Worm (Caenorhabditis elegans) whole organism, L1 larva: ENCODE measurements around the gene grwd-1.
A peak's percentile ranks its signal among the peaks of the same experiment; 100 is the strongest.

ENCODE experiments used
- C04F5.9 ChIP-seq: sonication (generic microtip); optimal IDR thresholded peaks from 2 replicates; lab custom pipeline; 2016; ENCODE audit warnings: missing genetic modification characterization, missing compliant biosample characterization
- F16B12.6 ChIP-seq: fragments of 150-350 bp; optimal IDR thresholded peaks from 2 replicates; lab custom pipeline; 2014; ENCODE audit warnings: missing biosample characterization, missing genetic modification characterization
- aha-1 ChIP-seq: fragments of 150-350 bp; optimal IDR thresholded peaks from 2 replicates; lab custom pipeline; 2014; ENCODE audit warnings: missing biosample characterization, missing genetic modification characterization
- blmp-1 ChIP-seq: fragments of 150-350 bp; optimal IDR thresholded peaks from 2 replicates; lab custom pipeline; 2014; ENCODE audit warnings: missing biosample characterization, missing genetic modification characterization
- ceh-90 ChIP-seq: sonication (generic microtip); optimal IDR thresholded peaks from 2 replicates; lab custom pipeline; 2016; ENCODE audit warnings: missing genetic modification characterization, missing compliant biosample characterization
- efl-1 ChIP-seq, 4 experiments: fragments of 150-350 bp; optimal IDR thresholded peaks in 3 of 4; peaks in 1 of 4; 1 replicate in 1 of 4; 2 replicates in 3 of 4; lab custom pipeline; 2014; ENCODE audit warnings: missing biosample characterization in 2 of 4, missing genetic modification characterization in 2 of 4, missing genetic modification reagents in 2 of 4
- efl-3 ChIP-seq: fragments of 200-800 bp; sonication (Bioruptor generic); optimal IDR thresholded peaks from 2 replicates; lab custom pipeline; 2018; ENCODE audit warnings: mild to moderate bottlenecking, missing genetic modification characterization, missing compliant biosample characterization
- elt-2 ChIP-seq: sonication (generic microtip); optimal IDR thresholded peaks from 2 replicates; lab custom pipeline; 2016; ENCODE audit warnings: missing genetic modification characterization, mild to moderate bottlenecking, inconsistent platforms, missing compliant biosample characterization, missing genetic modification reagents
- elt-3 ChIP-seq, 6 experiments: fragments of 150-350 bp in 1 of 6; sonication (generic microtip); optimal IDR thresholded peaks; 2 replicates each; lab custom pipeline; 2017 to 2018; ENCODE audit warnings: missing biosample characterization in 6 of 6, missing genetic modification characterization in 6 of 6, inconsistent platforms in 1 of 6
- fkh-4 ChIP-seq: sonication (generic microtip); optimal IDR thresholded peaks from 2 replicates; lab custom pipeline; 2016; ENCODE audit warnings: missing compliant biosample characterization, missing genetic modification characterization, borderline replicate concordance
- fos-1 ChIP-seq: fragments of 150-350 bp; optimal IDR thresholded peaks from 2 replicates; lab custom pipeline; 2014; ENCODE audit warnings: missing biosample characterization, missing genetic modification characterization
- hlh-17 ChIP-seq: fragments of 200-800 bp; sonication (Bioruptor generic); optimal IDR thresholded peaks from 2 replicates; lab custom pipeline; 2018; ENCODE audit warnings: missing genetic modification characterization, mild to moderate bottlenecking, missing compliant biosample characterization, moderate library complexity, borderline replicate concordance
- hlh-4 ChIP-seq: sonication (generic microtip); optimal IDR thresholded peaks from 2 replicates; lab custom pipeline; 2016; ENCODE audit warnings: mild to moderate bottlenecking, missing genetic modification characterization, missing compliant biosample characterization
- lin-13 ChIP-seq: fragments of 150-350 bp; optimal IDR thresholded peaks from 2 replicates; lab custom pipeline; 2014; ENCODE audit warnings: missing biosample characterization, missing genetic modification reagents, missing genetic modification characterization
- lin-14 ChIP-seq: fragments of 200-800 bp; sonication (Bioruptor generic); optimal IDR thresholded peaks from 2 replicates; lab custom pipeline; 2018; ENCODE audit warnings: mild to moderate bottlenecking, missing genetic modification characterization, moderate library complexity, missing compliant biosample characterization
- lin-15B ChIP-seq: fragments of 150-350 bp; sonication (generic microtip); optimal IDR thresholded peaks from 3 replicates; lab custom pipeline; 2014; ENCODE audit warnings: missing biosample characterization, missing genetic modification characterization
- lin-35 ChIP-seq, 2 experiments: fragments of 150-350 bp; optimal IDR thresholded peaks; 2 replicates each; lab custom pipeline; 2014; ENCODE audit warnings: missing biosample characterization in 2 of 2, missing genetic modification characterization in 2 of 2, missing genetic modification reagents in 2 of 2
- lir-3 ChIP-seq: sonication (generic microtip); optimal IDR thresholded peaks from 2 replicates; lab custom pipeline; 2016; ENCODE audit warnings: mild to moderate bottlenecking, missing genetic modification characterization, moderate library complexity, missing compliant biosample characterization; ENCODE audit not compliant: poor library complexity
- mab-9 ChIP-seq: fragments of 200-800 bp; sonication (Bioruptor generic); IDR thresholded peaks from 2 replicates; pipeline ENCODE4 v1.3.6; 2022; ENCODE audit warnings: missing genetic modification reagents, missing genetic modification characterization, missing compliant biosample characterization
- mdl-1 ChIP-seq, 2 experiments: fragments of 150-350 bp; optimal IDR thresholded peaks; 2 replicates each; lab custom pipeline; 2014 to 2017; ENCODE audit warnings: missing biosample characterization in 2 of 2, missing genetic modification characterization in 2 of 2, inconsistent platforms in 1 of 2
- nhr-11 ChIP-seq: fragments of 150-350 bp; optimal IDR thresholded peaks from 2 replicates; lab custom pipeline; 2014; ENCODE audit warnings: missing biosample characterization, missing genetic modification characterization
- nhr-20 ChIP-seq: sonication (generic microtip); optimal IDR thresholded peaks from 2 replicates; lab custom pipeline; 2016; ENCODE audit warnings: mild to moderate bottlenecking, missing genetic modification characterization, missing compliant biosample characterization
- nhr-47 ChIP-seq: sonication (generic microtip); optimal IDR thresholded peaks from 2 replicates; lab custom pipeline; 2016; ENCODE audit warnings: mild to moderate bottlenecking, missing genetic modification characterization, moderate library complexity, missing compliant biosample characterization
- nhr-71 ChIP-seq: sonication (generic microtip); optimal IDR thresholded peaks from 2 replicates; lab custom pipeline; 2016; ENCODE audit warnings: mild to moderate bottlenecking, missing genetic modification characterization, moderate library complexity, missing compliant biosample characterization
- nhr-77 ChIP-seq: fragments of 150-350 bp; optimal IDR thresholded peaks from 2 replicates; lab custom pipeline; 2014; ENCODE audit warnings: missing biosample characterization, missing genetic modification characterization
- nhr-85 ChIP-seq: sonication (generic microtip); peaks from one replicate; lab custom pipeline; 2016; ENCODE audit warnings: missing genetic modification characterization, inconsistent platforms, missing compliant biosample characterization
- nhr-90 ChIP-seq: sonication (generic microtip); optimal IDR thresholded peaks from 2 replicates; lab custom pipeline; 2016; ENCODE audit warnings: mild to moderate bottlenecking, missing genetic modification characterization, missing compliant biosample characterization; ENCODE audit not compliant: poor library complexity
- rnt-1 ChIP-seq: sonication (generic microtip); optimal IDR thresholded peaks from 2 replicates; lab custom pipeline; 2016; ENCODE audit warnings: mild to moderate bottlenecking, missing genetic modification characterization, moderate library complexity, missing compliant biosample characterization
- snu-23 ChIP-seq: sonication (generic microtip); optimal IDR thresholded peaks from 2 replicates; lab custom pipeline; 2016; ENCODE audit warnings: missing genetic modification characterization, missing compliant biosample characterization
- sup-37 ChIP-seq: fragments of 200-800 bp; sonication (Bioruptor generic); optimal IDR thresholded peaks from 2 replicates; lab custom pipeline; 2018; ENCODE audit warnings: mild to moderate bottlenecking, missing genetic modification characterization, missing compliant biosample characterization
- swsn-7 ChIP-seq: sonication (generic microtip); optimal IDR thresholded peaks from 2 replicates; lab custom pipeline; 2016; ENCODE audit warnings: missing genetic modification characterization, missing compliant biosample characterization
- tbx-2 ChIP-seq: sonication (generic microtip); optimal IDR thresholded peaks from 2 replicates; lab custom pipeline; 2016; ENCODE audit warnings: missing genetic modification characterization, missing compliant biosample characterization
- unc-130 ChIP-seq: fragments of 150-350 bp; optimal IDR thresholded peaks from 2 replicates; lab custom pipeline; 2017; ENCODE audit warnings: missing biosample characterization, missing genetic modification characterization, inconsistent platforms
- unc-30 ChIP-seq: sonication (generic microtip); optimal IDR thresholded peaks from 2 replicates; lab custom pipeline; 2017; ENCODE audit warnings: missing biosample characterization, missing genetic modification characterization
- unc-98 ChIP-seq: fragments of 200-800 bp; sonication (Bioruptor generic); IDR thresholded peaks from 2 replicates; pipeline ENCODE4 v1.3.6; 2022; ENCODE audit warnings: missing genetic modification characterization, missing compliant biosample characterization
- vab-15 ChIP-seq: sonication (generic microtip); optimal IDR thresholded peaks from 2 replicates; lab custom pipeline; 2017; ENCODE audit warnings: missing genotype, mild to moderate bottlenecking, missing genetic modification characterization, missing compliant biosample characterization
- zag-1 ChIP-seq: fragments of 150-350 bp; optimal IDR thresholded peaks from 2 replicates; lab custom pipeline; 2014; ENCODE audit warnings: missing biosample characterization, missing genetic modification characterization

The grwd-1 gene

DNA sequence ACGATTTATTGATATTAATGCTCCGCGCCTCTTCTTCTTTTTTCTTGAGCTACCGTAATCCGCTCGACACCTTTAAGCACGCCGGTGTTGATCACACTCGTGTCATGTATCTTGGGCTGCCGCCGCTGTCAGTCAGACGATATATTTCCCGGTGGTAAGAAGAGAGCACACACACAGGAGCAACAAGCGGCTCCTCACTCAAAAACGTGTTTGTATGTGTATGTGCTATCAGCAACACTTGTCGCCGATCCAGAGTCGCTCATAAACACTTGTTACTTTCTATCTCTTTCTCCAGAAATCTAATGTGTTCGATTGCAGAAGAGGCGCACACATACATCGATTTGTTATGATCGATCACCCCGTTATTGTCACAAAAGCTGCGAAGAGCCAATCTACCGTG is 12.7 kb upstream of the grwd-1 start (continued):
- TF ChIP-seq rnt-1 (tag; lab: Kevin White, UChicago), result peak; percentile 41
- TF ChIP-seq nhr-20 (tag; lab: Kevin White, UChicago), result no peak
- no peak for TF ChIP-seq efl-1 (optimal IDR thresholded peaks at IDR 0.05; lab: Kevin White, UChicago)
- TF ChIP-seq efl-1 (GFP tag; optimal IDR thresholded peaks at IDR 0.05 in 1 of 2; lab: Kevin White, UChicago), result peak in 1 of 2 experiments; percentile 74
- TF ChIP-seq ceh-90 (tag; lab: Kevin White, UChicago), result no peak
- TF ChIP-seq C04F5.9 (tag; lab: Kevin White, UChicago), result no peak
- TF ChIP-seq sup-37 (GFP tag; lab: Kevin White, UChicago), result no peak
- no peak for TF ChIP-seq zag-1 (tag; lab: Kevin White, UChicago)
- peak; percentile 5 for TF ChIP-seq snu-23 (GFP tag; lab: Kevin White, UChicago)

DNA sequence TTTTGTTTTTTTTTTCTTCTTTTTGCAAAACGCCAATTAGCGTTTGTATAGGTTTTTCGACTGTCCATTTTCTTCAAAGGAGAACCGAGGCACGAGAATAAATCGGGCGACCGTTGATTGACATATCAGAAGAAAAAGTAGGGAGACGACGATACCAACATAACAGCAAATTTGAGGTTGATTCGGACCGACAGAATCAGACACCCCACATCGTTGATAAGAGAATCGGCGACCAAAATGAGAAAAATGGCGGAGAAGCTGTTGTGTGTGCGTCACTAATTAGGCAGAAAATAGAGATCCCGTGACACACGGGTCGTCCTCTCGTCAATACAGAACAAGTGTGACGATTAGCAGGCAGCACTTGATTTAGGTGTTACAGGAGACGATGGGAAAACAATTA is 11.3 kb upstream of the grwd-1 start:
- TF ChIP-seq nhr-47 (tag; lab: Kevin White, UChicago), result no peak
- TF ChIP-seq nhr-20 (tag; lab: Kevin White, UChicago), result peak; percentile 53
- peak; percentile 85 for TF ChIP-seq nhr-85
- no peak for TF ChIP-seq unc-30
- peak; percentile 11 for TF ChIP-seq nhr-90 (tag; lab: Kevin White, UChicago)
- TF ChIP-seq unc-130, result peak; percentile 63
- peak in 1 of 2 experiments; percentile 26 for TF ChIP-seq mdl-1 (tag; optimal IDR thresholded peaks at IDR 0.05; lab: Kevin White, UChicago)
- TF ChIP-seq efl-1 (optimal IDR thresholded peaks at IDR 0.05; lab: Kevin White, UChicago), result no peak
- TF ChIP-seq efl-1 (GFP tag; optimal IDR thresholded peaks at IDR 0.05 in 1 of 2; lab: Kevin White, UChicago), result peak in 1 of 2 experiments; percentile 53
- TF ChIP-seq lin-35 (GFP tag; optimal IDR thresholded peaks at IDR 0.05; lab: Kevin White, UChicago), result peak in 1 of 2 experiments; percentile 30
- TF ChIP-seq blmp-1 (tag; lab: Kevin White, UChicago), result peak; percentile 17
- no peak for TF ChIP-seq vab-15 (tag; lab: Kevin White, UChicago)
- peak; percentile 97 for TF ChIP-seq tbx-2 (tag; lab: Kevin White, UChicago)
- no peak for TF ChIP-seq lir-3 (tag; lab: Kevin White, UChicago)
- TF ChIP-seq nhr-71 (tag; lab: Kevin White, UChicago), result peak; percentile 47
- TF ChIP-seq elt-3 (tag; optimal IDR thresholded peaks at IDR 0.05; lab: Kevin White, UChicago), result peak in 1 of 6 experiments; percentile 28
- TF ChIP-seq snu-23 (GFP tag; lab: Kevin White, UChicago), result peak; percentile 8
- peak; percentile 37 for TF ChIP-seq lin-14 (GFP tag; lab: Kevin White, UChicago)

DNA sequence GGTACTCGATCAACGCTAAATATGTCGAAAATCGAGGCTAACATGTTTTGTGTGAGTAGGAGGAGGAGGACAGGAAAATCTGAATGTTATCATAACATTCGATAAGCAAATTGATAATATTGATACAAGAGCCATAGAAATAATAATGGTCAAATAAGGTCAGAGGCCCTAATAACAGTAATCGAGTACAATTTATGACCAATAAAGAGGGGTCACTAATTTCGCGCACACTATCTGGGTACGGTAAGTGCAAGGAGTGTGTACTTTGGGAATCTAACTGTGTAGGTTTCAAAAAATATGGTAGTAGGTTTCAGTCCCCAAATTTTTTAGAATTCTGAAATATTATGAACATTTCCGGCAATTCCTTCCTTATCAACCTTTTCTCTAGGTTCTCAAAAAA is 9.7 kb upstream of the grwd-1 start:
- TF ChIP-seq C04F5.9 (tag; lab: Kevin White, UChicago) (no peak), nhr-90 (tag; lab: Kevin White, UChicago) (no peak), elt-2 (tag; lab: Kevin White, UChicago) (no peak), mdl-1 (tag; optimal IDR thresholded peaks at IDR 0.05; lab: Kevin White, UChicago) (no peak), hlh-17 (GFP tag; lab: Kevin White, UChicago) (no peak), unc-98 (GFP tag; lab: Robert Waterston, UW) (no peak), F16B12.6 (tag; lab: Kevin White, UChicago) (no peak), lin-13 (GFP tag; lab: Kevin White, UChicago) (no peak), nhr-77 (no peak), aha-1 (no peak), blmp-1 (tag; lab: Kevin White, UChicago) (no peak), nhr-20 (tag; lab: Kevin White, UChicago) (no peak), nhr-85 (no peak), rnt-1 (tag; lab: Kevin White, UChicago) (no peak), fos-1 (no peak), lir-3 (tag; lab: Kevin White, UChicago) (no peak), lin-14 (GFP tag; lab: Kevin White, UChicago) (no peak)

DNA sequence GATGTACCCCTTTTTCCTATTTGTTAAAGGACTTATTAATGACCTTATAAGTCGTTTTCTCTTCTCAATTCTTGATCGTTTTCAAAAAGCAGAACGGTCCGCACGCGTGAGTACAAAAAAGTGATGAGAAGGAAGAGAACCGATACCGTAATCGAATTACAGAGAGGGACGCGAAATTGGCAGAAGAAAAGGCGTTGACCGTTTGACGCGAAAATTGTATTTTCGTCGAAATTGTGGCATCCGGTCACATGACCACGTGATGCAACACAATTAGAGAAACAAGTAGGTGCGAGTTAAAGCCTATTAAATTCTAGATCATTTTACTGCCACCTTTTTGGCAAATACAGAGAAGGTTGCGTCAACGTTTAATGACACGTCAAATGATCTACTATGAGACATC is 9.1 kb upstream of the grwd-1 start:
- TF ChIP-seq efl-3 (no peak), lin-14 (GFP tag; lab: Kevin White, UChicago) (peak; percentile 25), nhr-71 (tag; lab: Kevin White, UChicago) (peak; percentile 3), mab-9 (GFP tag; lab: Robert Waterston, UW) (no peak), blmp-1 (tag; lab: Kevin White, UChicago) (no peak), unc-130 (no peak), lin-15B (tag; lab: Kevin White, UChicago) (no peak), nhr-20 (tag; lab: Kevin White, UChicago) (peak; percentile 4), swsn-7 (no peak), fkh-4 (tag; lab: Kevin White, UChicago) (no peak), nhr-11 (tag; lab: Kevin White, UChicago) (no peak), nhr-85 (peak; percentile 68), tbx-2 (tag; lab: Kevin White, UChicago) (peak; percentile 89), efl-1 (optimal IDR thresholded peaks at IDR 0.05; lab: Kevin White, UChicago) (no peak), efl-1 (GFP tag; optimal IDR thresholded peaks at IDR 0.05 in 1 of 2; lab: Kevin White, UChicago) (peak in 1 of 2 experiments; percentile 36), hlh-4 (tag; lab: Kevin White, UChicago) (no peak)
